Fruit fly (Drosophila melanogaster) Kc167 (cell line): ENCODE results near the gene CG17234.

Source experiments
- Myc ChIP-seq: fragments of >200 bp; optimal IDR thresholded peaks from 2 replicates; lab custom pipeline; 2017; ENCODE audit warnings: missing external identifiers
- h ChIP-seq: fragments of >200 bp; optimal IDR thresholded peaks from 3 replicates; lab custom pipeline; 2018; ENCODE audit warnings: missing external identifiers
- psq ChIP-seq: fragments of >200 bp; optimal IDR thresholded peaks from 2 replicates; lab custom pipeline; 2017; ENCODE audit warnings: missing external identifiers
- ttk ChIP-seq: sonication (Bioruptor generic); optimal IDR thresholded peaks from 2 replicates; lab custom pipeline; 2017; ENCODE audit warnings: missing external identifiers

DNA sequence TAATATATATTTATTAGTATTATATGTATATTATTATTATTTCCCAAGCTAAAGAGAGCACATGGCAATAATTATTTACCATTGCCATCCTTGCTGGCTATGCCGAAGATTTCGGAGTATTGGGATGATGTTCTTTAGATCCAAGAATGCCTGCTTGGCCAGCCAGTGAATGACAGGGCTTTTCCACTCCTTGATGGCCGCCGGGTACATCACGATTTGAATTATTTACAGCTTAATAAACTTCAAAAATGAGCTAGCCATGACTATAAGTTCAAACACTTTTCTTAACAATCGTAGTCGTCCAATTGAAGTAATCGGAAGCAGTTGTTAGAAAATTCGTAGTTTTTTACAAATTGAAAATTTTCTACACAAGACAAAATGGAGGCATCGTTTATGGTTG lies 47.0 kb downstream of the CG17234 start, which contains the start of gene CG31949:
- TF ChIP-seq Myc (lab: Kevin White, UChicago) (no peak), ttk (lab: Kevin White, UChicago) (no peak), h (no peak), psq (lab: Kevin White, UChicago) (no peak)
